Fruit fly (Drosophila melanogaster): ENCODE measurements around the gene Mes2.

DNA sequence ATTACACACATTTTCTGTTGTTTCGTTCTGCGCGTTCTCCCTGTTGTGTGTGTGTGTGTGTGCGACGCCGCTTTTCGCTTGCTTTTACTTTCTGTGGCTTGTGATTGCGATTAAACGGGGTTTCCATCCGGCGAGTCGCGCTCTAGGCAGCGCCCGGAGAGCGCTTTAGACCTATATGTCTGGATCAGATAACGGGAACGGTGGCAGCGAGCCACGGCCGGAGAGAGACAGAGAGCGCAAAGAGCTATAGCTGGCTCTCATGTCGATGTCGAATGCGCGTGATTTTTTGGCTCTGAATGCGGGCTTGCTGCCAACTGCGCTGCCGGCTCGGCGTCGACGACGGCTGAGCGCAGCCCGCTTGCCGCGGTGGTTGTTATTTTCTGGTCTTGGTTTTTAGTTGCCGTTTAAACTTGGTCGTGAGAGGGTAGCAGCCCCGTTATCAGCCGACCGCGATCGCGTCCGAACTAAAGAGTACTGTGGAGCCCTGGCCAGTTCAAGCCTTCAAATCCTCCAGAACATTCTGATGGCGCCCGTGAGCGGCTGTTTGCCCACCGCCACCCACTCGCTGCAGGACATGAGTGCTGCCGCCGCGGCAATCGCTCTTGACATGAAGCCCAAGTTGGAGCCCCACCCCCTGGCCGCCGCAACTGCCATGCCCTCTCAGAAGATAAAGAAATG lies at the start of gene Mes2:
- TF ChIP-seq usp (GFP tag; optimal IDR thresholded peaks at IDR 0.05) (no peak), pan (optimal IDR thresholded peaks at IDR 0.05) (no peak), psq (optimal IDR thresholded peaks at IDR 0.05) (no peak)
